Worm (Caenorhabditis elegans) whole organism, L4 larva: Measurements from ENCODE around the gene sre-10.

ENCODE experiments used
- T26A8.4 ChIP-seq: fragments of 200-800 bp; sonication (Bioruptor generic); IDR thresholded peaks from 2 replicates; pipeline ENCODE4 v1.3.6; 2022; ENCODE audit warnings: missing genetic modification characterization, missing compliant biosample characterization
- Y105C5A.15 ChIP-seq: fragments of 200-800 bp; sonication (Bioruptor generic); IDR thresholded peaks from 2 replicates; pipeline ENCODE4 v1.3.6; 2022; ENCODE audit warnings: missing genetic modification characterization, missing compliant biosample characterization
- Y48G9A.11 ChIP-seq: fragments of 200-800 bp; sonication (Bioruptor generic); IDR thresholded peaks from 2 replicates; pipeline ENCODE4 v1.3.6; 2022; ENCODE audit warnings: missing genetic modification reagents, missing genetic modification characterization, missing compliant biosample characterization
- ZK337.2 ChIP-seq: fragments of 200-800 bp; sonication (Bioruptor generic); IDR thresholded peaks from 2 replicates; pipeline ENCODE4 v1.3.6; 2022; ENCODE audit warnings: missing genetic modification reagents, missing genetic modification characterization, missing compliant biosample characterization
- arid-1 ChIP-seq: fragments of 200-800 bp; sonication (Bioruptor generic); conservative IDR thresholded peaks from 2 replicates; pipeline ENCODE4 v1.3.6; 2022; ENCODE audit warnings: missing genetic modification reagents, missing genetic modification characterization, missing compliant biosample characterization
- ceh-32 ChIP-seq: sonication (generic microtip); optimal IDR thresholded peaks from 2 replicates; lab custom pipeline; 2016; ENCODE audit warnings: mild to moderate bottlenecking, missing genetic modification characterization, missing compliant biosample characterization; ENCODE audit not compliant: poor library complexity
- ces-1 ChIP-seq: fragments of 150-350 bp; sonication (generic microtip); optimal IDR thresholded peaks from 4 replicates; lab custom pipeline; 2014; ENCODE audit warnings: missing biosample characterization, missing genetic modification reagents, missing genetic modification characterization
- cey-2 ChIP-seq: sonication (generic microtip); optimal IDR thresholded peaks from 3 replicates; lab custom pipeline; 2017; ENCODE audit warnings: missing genetic modification characterization, mild to moderate bottlenecking, missing compliant biosample characterization, antibody characterized with exemption, borderline replicate concordance; ENCODE audit not compliant: insufficient read depth
- ctbp-1 ChIP-seq: fragments of 200-800 bp; sonication (Bioruptor generic); IDR thresholded peaks from 2 replicates; pipeline ENCODE4 v1.3.6; 2022; ENCODE audit warnings: missing genetic modification reagents, missing genetic modification characterization, missing compliant biosample characterization
- dve-1 ChIP-seq: sonication (generic microtip); optimal IDR thresholded peaks from 2 replicates; lab custom pipeline; 2017; ENCODE audit warnings: antibody characterized with exemption, mild to moderate bottlenecking, missing genetic modification characterization, missing compliant biosample characterization; ENCODE audit not compliant: insufficient read depth
- egl-43 ChIP-seq: fragments of 200-800 bp; sonication (Bioruptor generic); IDR thresholded peaks from 2 replicates; pipeline ENCODE4 v1.3.6; 2022; ENCODE audit warnings: missing genetic modification reagents, missing genetic modification characterization, missing compliant biosample characterization
- fkh-10 ChIP-seq: fragments of 150-350 bp; optimal IDR thresholded peaks from 2 replicates; lab custom pipeline; 2014; ENCODE audit warnings: missing biosample characterization, missing genetic modification reagents, missing genetic modification characterization
- jun-1 ChIP-seq: fragments of 150-350 bp; optimal IDR thresholded peaks from 2 replicates; lab custom pipeline; 2014; ENCODE audit warnings: missing biosample characterization, missing genetic modification reagents, missing genetic modification characterization
- lin-39 ChIP-seq: fragments of 150-350 bp; optimal IDR thresholded peaks from 2 replicates; lab custom pipeline; 2014; ENCODE audit warnings: missing biosample characterization, missing genetic modification reagents, missing genetic modification characterization
- lir-3 ChIP-seq: sonication (generic microtip); optimal IDR thresholded peaks from 2 replicates; lab custom pipeline; 2016; ENCODE audit warnings: mild to moderate bottlenecking, missing genetic modification characterization, missing compliant biosample characterization
- lsy-2 ChIP-seq, 2 experiments: fragments of 150-350 bp in 1 of 2; sonication (generic microtip) in 1 of 2; optimal IDR thresholded peaks; 2 replicates each; lab custom pipeline; 2014 to 2017; ENCODE audit warnings: missing biosample characterization in 2 of 2, missing genetic modification characterization in 2 of 2
- mdt-29 ChIP-seq: fragments of 200-800 bp; sonication (Bioruptor generic); IDR thresholded peaks from 2 replicates; pipeline ENCODE4 v1.3.6; 2022; ENCODE audit warnings: missing genetic modification reagents, missing genetic modification characterization, missing compliant biosample characterization
- mxl-3 ChIP-seq: fragments of 200-800 bp; sonication (Bioruptor generic); optimal IDR thresholded peaks from 2 replicates; lab custom pipeline; 2018; ENCODE audit warnings: mild to moderate bottlenecking, missing genetic modification characterization, missing compliant biosample characterization
- nhr-102 ChIP-seq: sonication (generic microtip); optimal IDR thresholded peaks from 2 replicates; lab custom pipeline; 2016; ENCODE audit warnings: mild to moderate bottlenecking, missing genetic modification characterization, moderate library complexity, missing compliant biosample characterization
- nhr-111 ChIP-seq: fragments of 200-800 bp; sonication (Bioruptor generic); optimal IDR thresholded peaks from 2 replicates; lab custom pipeline; 2018; ENCODE audit warnings: mild to moderate bottlenecking, missing genetic modification characterization, missing compliant biosample characterization
- nhr-28 ChIP-seq: fragments of 150-350 bp; optimal IDR thresholded peaks from 2 replicates; lab custom pipeline; 2014; ENCODE audit warnings: missing biosample characterization, missing genetic modification characterization
- nhr-41 ChIP-seq: fragments of 200-800 bp; sonication (Bioruptor generic); IDR thresholded peaks from 2 replicates; pipeline ENCODE4 v1.3.6; 2022; ENCODE audit warnings: missing genetic modification reagents, missing genetic modification characterization, missing compliant biosample characterization
- pha-4 ChIP-seq, 2 experiments: fragments of 150-350 bp in 1 of 2; fragments of 200-800 bp in 1 of 2; sonication (Bioruptor generic) in 1 of 2; IDR thresholded peaks in 1 of 2; optimal IDR thresholded peaks in 1 of 2; 2 replicates each; pipeline versions ENCODE4 v1.3.6 to Lab custom; 2014 to 2022; ENCODE audit warnings: missing genetic modification characterization in 2 of 2, missing genetic modification reagents in 2 of 2, missing biosample characterization in 1 of 2, missing compliant biosample characterization in 1 of 2
- php-3 ChIP-seq: fragments of 200-800 bp; sonication (Bioruptor generic); IDR thresholded peaks from 2 replicates; pipeline ENCODE4 v1.3.6; 2022; ENCODE audit warnings: missing genetic modification reagents, missing genetic modification characterization, missing compliant biosample characterization
- rbr-2 ChIP-seq: sonication (generic microtip); optimal IDR thresholded peaks from 2 replicates; lab custom pipeline; 2016; ENCODE audit warnings: missing genotype, missing genetic modification characterization, missing compliant biosample characterization
- set-16 ChIP-seq: fragments of 200-800 bp; sonication (Bioruptor generic); IDR thresholded peaks from 2 replicates; pipeline ENCODE4 v1.3.6; 2022; ENCODE audit warnings: missing genetic modification reagents, missing genetic modification characterization, missing compliant biosample characterization
- spr-1 ChIP-seq: sonication (generic microtip); optimal IDR thresholded peaks from 2 replicates; lab custom pipeline; 2016; ENCODE audit warnings: mild to moderate bottlenecking, missing genetic modification characterization, missing compliant biosample characterization
- spr-3 ChIP-seq: fragments of 200-800 bp; sonication (Bioruptor generic); optimal IDR thresholded peaks from 2 replicates; lab custom pipeline; 2018; ENCODE audit warnings: mild to moderate bottlenecking, missing genetic modification characterization, missing compliant biosample characterization
- tra-1 ChIP-seq: fragments of 200-800 bp; sonication (Bioruptor generic); IDR thresholded peaks from 2 replicates; pipeline ENCODE4 v1.3.6; 2022; ENCODE audit warnings: missing genetic modification reagents, missing genetic modification characterization, missing compliant biosample characterization
- unc-39 ChIP-seq: sonication (generic microtip); optimal IDR thresholded peaks from 2 replicates; lab custom pipeline; 2017; ENCODE audit warnings: missing biosample characterization, missing genetic modification characterization
- unc-62 ChIP-seq, 3 experiments: fragments of 150-350 bp in 1 of 3; sonication (generic microtip); optimal IDR thresholded peaks in 2 of 3; peaks in 1 of 3; 1 replicate in 1 of 3; 2 replicates in 2 of 3; lab custom pipeline; 2014 to 2017; ENCODE audit warnings: missing biosample characterization in 3 of 3, missing genetic modification characterization in 3 of 3, missing genetic modification reagents in 3 of 3, missing genotype in 1 of 3
- zfp-2 ChIP-seq: sonication (generic microtip); optimal IDR thresholded peaks from 2 replicates; lab custom pipeline; 2016; ENCODE audit warnings: mild to moderate bottlenecking, missing genetic modification characterization, missing compliant biosample characterization
- zfp-3 ChIP-seq: fragments of 200-800 bp; sonication (Bioruptor generic); conservative IDR thresholded peaks from 2 replicates; pipeline ENCODE4 v1.3.6; 2022; ENCODE audit warnings: missing genetic modification reagents, missing genetic modification characterization, missing compliant biosample characterization
- ztf-11 ChIP-seq: fragments of 150-350 bp; optimal IDR thresholded peaks from 2 replicates; lab custom pipeline; 2014; ENCODE audit warnings: missing biosample characterization, missing genetic modification characterization

Gene sre-10

DNA sequence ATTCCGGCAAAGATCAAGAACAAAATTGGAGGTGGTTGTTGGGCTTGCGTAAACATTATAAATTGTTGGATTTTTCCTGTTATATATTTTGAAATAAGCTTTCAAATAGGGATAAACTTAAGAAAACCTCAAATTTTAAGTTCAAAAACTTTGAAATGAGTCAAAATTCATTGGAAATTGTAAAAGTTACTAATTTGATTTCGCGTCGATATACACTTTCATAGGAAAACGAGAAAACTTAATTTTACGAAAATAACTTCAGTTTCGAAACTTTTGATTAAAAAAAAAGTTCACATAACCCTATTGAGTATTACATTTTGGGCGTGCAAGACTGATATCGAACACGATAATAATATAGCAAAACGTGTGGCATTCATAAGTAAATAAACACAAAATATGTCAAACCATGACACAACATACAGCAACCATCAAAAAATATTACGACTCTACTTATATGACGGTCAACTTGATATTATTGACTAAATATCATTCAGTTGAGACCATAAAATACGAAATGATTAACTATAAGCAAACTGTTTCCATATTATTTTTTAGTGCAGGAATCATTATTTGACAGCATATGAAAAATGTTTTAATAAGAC is 36.1 kb upstream of the sre-10 start (continued):
- TF ChIP-seq arid-1 (GFP tag; lab: Robert Waterston, UW) (no peak), cey-2 (tag; lab: Kevin White, UChicago) (no peak), php-3 (GFP tag; lab: Robert Waterston, UW) (0 out of 2 replicates have a peak, but pooled peaks have one; percentile 21), unc-39 (no peak), lsy-2 (tag; optimal IDR thresholded peaks at IDR 0.05; lab: Kevin White, UChicago) (no peak), dve-1 (peak; percentile 24), pha-4 (GFP tag; IDR thresholded peaks at IDR 0.05; lab: Robert Waterston, UW) (no peak), pha-4 (tag; optimal IDR thresholded peaks at IDR 0.05; lab: Kevin White, UChicago) (peak; percentile 3), tra-1 (no peak), nhr-28 (tag; lab: Kevin White, UChicago) (peak; percentile 64)

DNA sequence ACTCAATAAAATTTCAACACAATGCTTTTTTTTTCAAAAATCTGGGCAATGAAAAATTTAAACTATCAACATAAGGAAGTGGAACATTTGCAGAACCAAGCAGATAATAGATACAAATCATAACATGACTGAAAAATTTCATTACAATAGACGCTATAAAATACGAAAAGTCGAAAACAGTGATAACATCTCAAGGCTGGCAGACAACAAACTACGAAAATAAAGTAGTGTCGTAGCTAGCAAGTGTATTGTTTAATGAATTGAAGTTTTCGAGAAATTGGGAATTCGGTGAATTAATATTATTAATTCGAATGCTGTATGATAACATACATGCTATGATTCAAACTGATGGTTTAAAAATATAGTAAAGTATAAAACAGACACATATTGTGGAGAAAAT is 35.5 kb upstream of the sre-10 start:
- no peak for TF ChIP-seq egl-43 (GFP tag; lab: Robert Waterston, UW)
- no peak for TF ChIP-seq ceh-32
- TF ChIP-seq nhr-41 (GFP tag; lab: Robert Waterston, UW) = no peak
- TF ChIP-seq unc-62 (GFP tag; optimal IDR thresholded peaks at IDR 0.05 in 1 of 2; lab: Kevin White, UChicago) = peak in 1 of 2 experiments; percentile 39
- TF ChIP-seq unc-62 (tag; optimal IDR thresholded peaks at IDR 0.05; lab: Kevin White, UChicago) = no peak
- no peak for TF ChIP-seq ztf-11 (tag; lab: Kevin White, UChicago)
- no peak for TF ChIP-seq spr-3 (GFP tag; lab: Kevin White, UChicago)
- TF ChIP-seq rbr-2 (tag; lab: Kevin White, UChicago) = no peak
- TF ChIP-seq mdt-29 (GFP tag; lab: Robert Waterston, UW) = no peak
- no peak for TF ChIP-seq ctbp-1 (GFP tag; lab: Robert Waterston, UW)
- no peak for TF ChIP-seq nhr-111 (GFP tag; lab: Kevin White, UChicago)
- no peak for TF ChIP-seq mxl-3 (GFP tag; lab: Kevin White, UChicago)
- TF ChIP-seq T26A8.4 (GFP tag; lab: Robert Waterston, UW) = no peak
- no peak for TF ChIP-seq ces-1 (GFP tag; lab: Kevin White, UChicago)
- no peak for TF ChIP-seq lir-3 (tag; lab: Kevin White, UChicago)
- TF ChIP-seq nhr-28 (tag; lab: Kevin White, UChicago) = peak; percentile 92

DNA sequence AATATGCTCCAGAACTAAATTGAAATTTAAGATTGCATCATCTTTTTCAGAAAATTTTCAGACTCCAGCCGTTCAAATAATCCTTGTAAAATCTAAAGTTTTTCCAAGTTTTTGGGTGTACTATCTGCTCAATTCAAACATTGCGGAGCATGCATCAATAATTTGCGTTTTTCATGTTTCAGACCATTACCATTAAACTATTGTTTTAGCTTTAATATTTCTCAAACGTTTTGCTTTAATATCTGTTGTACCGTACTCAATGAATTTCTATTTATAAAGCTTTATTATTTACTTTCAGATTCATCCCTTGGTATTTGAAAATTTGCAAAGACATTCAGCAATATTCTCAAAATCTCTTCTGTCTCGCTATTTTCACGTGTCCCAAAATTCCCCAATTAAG is 29.1 kb upstream of the sre-10 start, which contains the start of gene odr-2:
TSS of gene odr-2 (plus strand) at position 301 of the 400 bp plus-strand sequence.
- no peak for TF ChIP-seq zfp-3 (GFP tag; lab: Robert Waterston, UW)
- TF ChIP-seq lin-39 (tag; lab: Kevin White, UChicago) = no peak
- no peak for TF ChIP-seq Y105C5A.15 (GFP tag; lab: Robert Waterston, UW)
- no peak for TF ChIP-seq nhr-102 (tag; lab: Kevin White, UChicago)
- TF ChIP-seq ZK337.2 (GFP tag; lab: Robert Waterston, UW) = no peak
- no peak for TF ChIP-seq zfp-2 (tag; lab: Kevin White, UChicago)

DNA sequence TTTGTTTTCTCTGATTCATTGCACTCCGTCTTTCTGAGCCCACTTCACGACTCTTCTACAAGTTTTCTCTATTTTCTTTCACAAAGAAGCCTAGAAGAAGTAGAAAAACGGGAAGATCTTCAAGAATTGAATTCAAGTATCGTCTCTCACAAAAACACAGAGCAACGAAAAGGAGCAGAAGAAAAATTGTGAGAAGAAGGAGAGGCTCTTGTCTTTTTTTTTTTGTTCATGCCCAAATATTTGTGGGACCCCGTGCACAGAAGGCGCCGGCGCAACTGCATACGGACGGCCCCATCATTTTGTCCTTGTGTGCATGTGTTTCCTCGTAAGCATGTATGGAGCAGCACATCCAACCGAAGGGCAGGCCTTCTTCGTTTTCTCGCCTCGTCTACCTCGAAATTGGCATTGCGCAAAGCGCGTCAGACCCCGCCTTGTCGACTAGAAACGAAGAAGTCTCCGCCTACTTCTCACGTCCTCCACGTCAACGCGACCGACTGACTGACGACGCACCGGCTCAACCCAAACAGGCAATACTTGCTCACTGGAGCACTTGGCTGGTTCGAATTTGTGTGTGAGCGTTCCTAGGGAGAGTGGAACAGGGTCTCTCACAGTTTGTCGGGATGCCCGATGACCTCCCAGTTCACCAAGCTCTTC is 25.7 kb upstream of the sre-10 start:
- TF ChIP-seq jun-1 = no peak
- TF ChIP-seq spr-1 (tag; lab: Kevin White, UChicago) = no peak
- TF ChIP-seq fkh-10 = peak; percentile 59
- no peak for TF ChIP-seq Y48G9A.11 (GFP tag; lab: Robert Waterston, UW)
- peak; percentile 52; the same call in 1 of the 2 replicates for TF ChIP-seq set-16 (GFP tag; lab: Robert Waterston, UW)
